Worm (Caenorhabditis elegans): Measurements from ENCODE around the gene fbxa-112.

Gene fbxa-112

DNA sequence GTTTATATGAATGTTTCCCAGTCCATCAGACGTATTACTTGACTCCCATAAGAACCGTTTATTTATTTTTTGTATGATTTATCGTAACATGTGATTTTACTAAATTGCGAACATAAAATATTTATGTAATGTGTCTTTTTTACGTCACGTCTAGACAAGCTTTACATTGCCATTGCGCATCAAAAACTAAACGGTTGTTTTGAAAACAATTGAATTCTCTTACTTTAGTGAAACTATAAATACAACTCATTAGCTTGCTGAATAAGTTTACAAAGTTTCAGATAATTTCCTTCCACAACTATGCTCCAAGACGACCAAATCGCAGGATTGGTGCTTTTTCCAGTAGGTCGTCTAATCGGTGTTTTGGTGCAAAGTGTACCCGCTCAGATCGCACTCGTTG, 27.0 kb upstream of the fbxa-112 start, which contains the start of gene srx-54:
Gene srx-54 (plus strand): TSS at position 301 of the 400 bp plus-strand sequence.
- TF ChIP-seq nhr-111 (GFP tag; optimal IDR thresholded peaks at IDR 0.05) (no peak), tra-1 (GFP tag; IDR thresholded peaks at IDR 0.05) (no peak), nhr-10 (tag; optimal IDR thresholded peaks at IDR 0.05) (no peak), lin-1 (GFP tag; IDR thresholded peaks at IDR 0.05) (no peak), ZK337.2 (GFP tag; IDR thresholded peaks at IDR 0.05) (no peak)

- TF ChIP-seq ctbp-1 (GFP tag; IDR thresholded peaks at IDR 0.05) (no peak), lim-7 (GFP tag; IDR thresholded peaks at IDR 0.05) (no peak), skn-1 (tag; optimal IDR thresholded peaks at IDR 0.05) (no peak), unc-62 (GFP tag; optimal IDR thresholded peaks at IDR 0.05 in 1 of 2) (peak in 1 of 2 experiments; percentile 91), unc-62 (tag; optimal IDR thresholded peaks at IDR 0.05) (no peak), F37D6.2 (tag; optimal IDR thresholded peaks at IDR 0.05) (no peak)
Observed at ce11 chrV:16973338-16973737, 25.4 kb upstream of the fbxa-112 start.

DNA sequence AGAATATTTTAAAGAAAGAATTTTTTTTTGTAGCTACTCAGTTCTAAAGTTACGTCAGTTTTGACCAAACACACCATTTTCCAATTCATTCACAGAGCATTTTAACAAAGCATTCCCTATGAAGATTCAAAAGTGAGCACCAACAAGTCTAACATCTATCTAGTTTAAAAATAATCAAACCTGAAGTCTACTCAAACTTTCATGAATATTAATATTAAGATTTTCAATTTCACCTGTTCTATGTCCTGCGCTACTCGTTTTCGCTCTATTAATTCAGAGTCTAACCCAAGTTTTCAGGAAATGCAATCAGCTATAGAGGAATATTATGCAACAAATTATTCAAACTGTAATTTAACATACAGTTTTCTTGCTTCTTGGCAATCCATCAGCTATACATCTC, 24.2 kb upstream of the fbxa-112 start, which contains the start of gene srh-119:
Gene srh-119 (plus strand): TSS at position 301 of the 400 bp plus-strand sequence.
- TF ChIP-seq sdz-12 (GFP tag; optimal IDR thresholded peaks at IDR 0.05) (no peak), madf-9 (GFP tag; conservative IDR thresholded peaks at IDR 0.05) (no peak), Y105C5A.15 (GFP tag; IDR thresholded peaks at IDR 0.05) (no peak), mes-2 (tag; optimal IDR thresholded peaks at IDR 0.05; ENCODE audit: poor library complexity, severe bottlenecking) (no peak), D1046.2 (GFP tag; IDR thresholded peaks at IDR 0.05) (no peak), nhr-28 (tag; optimal IDR thresholded peaks at IDR 0.05) (no peak), ZK546.5 (tag; optimal IDR thresholded peaks at IDR 0.05) (no peak), mxl-2 (GFP tag; conservative IDR thresholded peaks at IDR 0.05) (no peak), pha-4 (GFP tag; IDR thresholded peaks at IDR 0.05) (no peak), pha-4 (tag; optimal IDR thresholded peaks at IDR 0.05) (no peak), mdt-29 (GFP tag; IDR thresholded peaks at IDR 0.05) (no peak)

DNA sequence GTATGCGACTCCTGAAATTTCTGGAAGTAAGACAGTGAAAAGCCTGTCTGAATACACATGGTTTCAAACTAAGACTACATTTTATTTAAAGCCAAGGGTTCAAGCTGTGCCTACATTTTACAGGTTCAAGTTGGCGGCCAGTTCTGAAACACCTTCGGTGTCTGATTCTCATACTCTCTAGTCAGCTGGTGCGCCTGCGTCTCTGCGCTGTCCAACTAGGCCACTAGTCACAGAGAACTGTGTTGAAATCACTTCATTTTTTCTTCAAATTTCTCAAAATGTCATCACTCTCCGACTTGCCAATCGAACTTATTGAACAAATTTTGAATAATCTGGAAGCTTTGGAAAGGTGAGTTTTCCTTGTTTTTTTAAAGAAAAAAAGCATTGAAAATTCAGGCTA, 18.7 kb upstream of the fbxa-112 start, which contains the start of gene fbxa-90:
Gene fbxa-90 (plus strand): TSS at position 179 of the 400 bp plus-strand sequence.
- no peak for TF ChIP-seq Y48G9A.11 (GFP tag; IDR thresholded peaks at IDR 0.05)
- no peak for TF ChIP-seq lir-3 (tag; optimal IDR thresholded peaks at IDR 0.05)
- TF ChIP-seq nhr-10 (tag; optimal IDR thresholded peaks at IDR 0.05): no peak
- TF ChIP-seq ceh-32 (tag; optimal IDR thresholded peaks at IDR 0.05; ENCODE audit: poor library complexity): no peak
- no peak for TF ChIP-seq nhr-25 (tag; optimal IDR thresholded peaks at IDR 0.05; ENCODE audit: borderline replicate concordance, insufficient read depth)
- no peak for TF ChIP-seq nhr-41 (GFP tag; IDR thresholded peaks at IDR 0.05)
- no peak for TF ChIP-seq lin-15B (tag; optimal IDR thresholded peaks at IDR 0.05)
- no peak for TF ChIP-seq set-16 (GFP tag; IDR thresholded peaks at IDR 0.05)
- no peak for TF ChIP-seq F49E8.2 (tag; optimal IDR thresholded peaks at IDR 0.05; ENCODE audit: borderline replicate concordance)
- TF ChIP-seq ceh-28 (tag; optimal IDR thresholded peaks at IDR 0.05): no peak
- TF ChIP-seq dpl-1 (GFP tag; optimal IDR thresholded peaks at IDR 0.05): peak; percentile 6
- no peak for TF ChIP-seq F37D6.2 (tag; optimal IDR thresholded peaks at IDR 0.05)
- no peak for TF ChIP-seq jun-1 (tag; optimal IDR thresholded peaks at IDR 0.05)
- peak; percentile 0 for TF ChIP-seq nhr-28 (tag; optimal IDR thresholded peaks at IDR 0.05)
- no peak for TF ChIP-seq ztf-11 (tag; optimal IDR thresholded peaks at IDR 0.05)
- TF ChIP-seq lim-7 (GFP tag; IDR thresholded peaks at IDR 0.05): no peak
- no peak for TF ChIP-seq nhr-77 (tag; optimal IDR thresholded peaks at IDR 0.05)
- TF ChIP-seq hmg-1.1 (GFP tag; IDR thresholded peaks at IDR 0.05): peak; percentile 11; the same call in 1 of the 2 replicates
- no peak for TF ChIP-seq hif-1 (tag; optimal IDR thresholded peaks at IDR 0.05)
- TF ChIP-seq lin-29 (GFP tag; IDR thresholded peaks at IDR 0.05): no peak
- no peak for TF ChIP-seq ama-1 (optimal IDR thresholded peaks at IDR 0.05)
- TF ChIP-seq dmd-8 (GFP tag; IDR thresholded peaks at IDR 0.05): no peak
- TF ChIP-seq gei-8 (GFP tag; optimal IDR thresholded peaks at IDR 0.05): no peak
- TF ChIP-seq arid-1 (GFP tag; conservative IDR thresholded peaks at IDR 0.05): no peak
- no peak for TF ChIP-seq nhr-42 (GFP tag; IDR thresholded peaks at IDR 0.05)
- no peak for TF ChIP-seq ceh-82 (tag; optimal IDR thresholded peaks at IDR 0.05)
- TF ChIP-seq mdl-1 (tag; optimal IDR thresholded peaks at IDR 0.05): no peak
- TF ChIP-seq mdt-29 (GFP tag; IDR thresholded peaks at IDR 0.05): no peak
- TF ChIP-seq unc-62 (GFP tag; optimal IDR thresholded peaks at IDR 0.05 in 1 of 2): peak in 1 of 2 experiments; percentile 34
- TF ChIP-seq unc-62 (tag; optimal IDR thresholded peaks at IDR 0.05): no peak
- no peak for TF ChIP-seq unc-39 (tag; optimal IDR thresholded peaks at IDR 0.05)
